Worm (Caenorhabditis elegans) whole organism, L1 larva: ENCODE data around the gene Y43F8C.9.

ENCODE experiments used
- C34B4.2 ChIP-seq: sonication (generic microtip); optimal IDR thresholded peaks from 2 replicates; lab custom pipeline; 2017; ENCODE audit warnings: mild to moderate bottlenecking, missing genetic modification characterization, missing compliant biosample characterization
- F16B12.6 ChIP-seq: fragments of 150-350 bp; optimal IDR thresholded peaks from 2 replicates; lab custom pipeline; 2014; ENCODE audit warnings: missing biosample characterization, missing genetic modification characterization
- alr-1 ChIP-seq: fragments of 200-800 bp; sonication (Bioruptor generic); optimal IDR thresholded peaks from 2 replicates; lab custom pipeline; 2018; ENCODE audit warnings: borderline replicate concordance, mild to moderate bottlenecking, missing genetic modification characterization, missing compliant biosample characterization
- ceh-82 ChIP-seq, 3 experiments: fragments of 150-350 bp in 1 of 3; sonication (generic microtip) in 2 of 3; optimal IDR thresholded peaks; 2 replicates each; lab custom pipeline; 2014 to 2017; ENCODE audit warnings: missing biosample characterization in 3 of 3, missing genetic modification characterization in 3 of 3
- ceh-90 ChIP-seq: sonication (generic microtip); optimal IDR thresholded peaks from 2 replicates; lab custom pipeline; 2016; ENCODE audit warnings: missing genetic modification characterization, missing compliant biosample characterization
- dpl-1 ChIP-seq, 3 experiments: fragments of 150-350 bp in 2 of 3; sonication (generic microtip) in 1 of 3; optimal IDR thresholded peaks; 2 replicates each; lab custom pipeline; 2014 to 2017; ENCODE audit warnings: missing biosample characterization in 3 of 3, missing genetic modification characterization in 3 of 3, missing genetic modification reagents in 3 of 3
- efl-1 ChIP-seq, 4 experiments: fragments of 150-350 bp; optimal IDR thresholded peaks in 3 of 4; peaks in 1 of 4; 1 replicate in 1 of 4; 2 replicates in 3 of 4; lab custom pipeline; 2014; ENCODE audit warnings: missing biosample characterization in 2 of 4, missing genetic modification characterization in 2 of 4, missing genetic modification reagents in 2 of 4
- efl-3 ChIP-seq: fragments of 200-800 bp; sonication (Bioruptor generic); optimal IDR thresholded peaks from 2 replicates; lab custom pipeline; 2018; ENCODE audit warnings: mild to moderate bottlenecking, missing genetic modification characterization, missing compliant biosample characterization
- egl-13 ChIP-seq: sonication (generic microtip); optimal IDR thresholded peaks from 2 replicates; lab custom pipeline; 2016; ENCODE audit warnings: missing genotype, missing genetic modification reagents, missing genetic modification characterization, missing compliant biosample characterization
- elt-2 ChIP-seq: sonication (generic microtip); optimal IDR thresholded peaks from 2 replicates; lab custom pipeline; 2016; ENCODE audit warnings: missing genetic modification characterization, mild to moderate bottlenecking, inconsistent platforms, missing compliant biosample characterization, missing genetic modification reagents
- elt-3 ChIP-seq, 6 experiments: fragments of 150-350 bp in 1 of 6; sonication (generic microtip); optimal IDR thresholded peaks; 2 replicates each; lab custom pipeline; 2017 to 2018; ENCODE audit warnings: missing biosample characterization in 6 of 6, missing genetic modification characterization in 6 of 6, inconsistent platforms in 1 of 6
- fkh-10 ChIP-seq: sonication (generic microtip); optimal IDR thresholded peaks from 2 replicates; lab custom pipeline; 2017; ENCODE audit warnings: missing biosample characterization, missing genetic modification reagents, missing genetic modification characterization
- isw-1 ChIP-seq: fragments of 200-800 bp; sonication (Bioruptor generic); IDR thresholded peaks from 2 replicates; pipeline ENCODE4 v1.3.6; 2022; ENCODE audit warnings: missing genetic modification characterization, missing compliant biosample characterization
- jun-1 ChIP-seq: fragments of 150-350 bp; optimal IDR thresholded peaks from 2 replicates; lab custom pipeline; 2014; ENCODE audit warnings: missing biosample characterization, missing genetic modification reagents, missing genetic modification characterization
- lin-35 ChIP-seq, 2 experiments: fragments of 150-350 bp; optimal IDR thresholded peaks; 2 replicates each; lab custom pipeline; 2014; ENCODE audit warnings: missing biosample characterization in 2 of 2, missing genetic modification characterization in 2 of 2, missing genetic modification reagents in 2 of 2
- lsy-2 ChIP-seq, 2 experiments: fragments of 150-350 bp; optimal IDR thresholded peaks; 2 replicates each; lab custom pipeline; 2014; ENCODE audit warnings: missing biosample characterization in 2 of 2, missing genetic modification characterization in 2 of 2
- mef-2 ChIP-seq: fragments of 150-350 bp; optimal IDR thresholded peaks from 2 replicates; lab custom pipeline; 2014; ENCODE audit warnings: missing biosample characterization, missing genetic modification characterization
- nhr-237 ChIP-seq: fragments of 150-350 bp; optimal IDR thresholded peaks from 2 replicates; lab custom pipeline; 2014; ENCODE audit warnings: missing biosample characterization, missing genetic modification characterization
- nhr-28 ChIP-seq: fragments of 150-350 bp; optimal IDR thresholded peaks from 2 replicates; lab custom pipeline; 2014; ENCODE audit warnings: missing biosample characterization, missing genetic modification characterization
- nhr-71 ChIP-seq: sonication (generic microtip); optimal IDR thresholded peaks from 2 replicates; lab custom pipeline; 2016; ENCODE audit warnings: mild to moderate bottlenecking, missing genetic modification characterization, moderate library complexity, missing compliant biosample characterization
- nhr-76 ChIP-seq: sonication (generic microtip); optimal IDR thresholded peaks from 2 replicates; lab custom pipeline; 2017; ENCODE audit warnings: missing biosample characterization, missing genetic modification characterization
- pax-3 ChIP-seq: fragments of 200-800 bp; sonication (Bioruptor generic); optimal IDR thresholded peaks from 2 replicates; lab custom pipeline; 2018; ENCODE audit warnings: mild to moderate bottlenecking, missing genetic modification characterization, moderate library complexity, missing compliant biosample characterization
- sptf-1 ChIP-seq: fragments of 150-350 bp; optimal IDR thresholded peaks from 2 replicates; lab custom pipeline; 2014; ENCODE audit warnings: missing biosample characterization, missing genetic modification characterization
- unc-130 ChIP-seq: fragments of 150-350 bp; optimal IDR thresholded peaks from 2 replicates; lab custom pipeline; 2017; ENCODE audit warnings: missing biosample characterization, missing genetic modification characterization, inconsistent platforms
- unc-30 ChIP-seq: sonication (generic microtip); optimal IDR thresholded peaks from 2 replicates; lab custom pipeline; 2017; ENCODE audit warnings: missing biosample characterization, missing genetic modification characterization
- unc-86 ChIP-seq: sonication (generic microtip); optimal IDR thresholded peaks from 2 replicates; lab custom pipeline; 2016; ENCODE audit warnings: missing genetic modification characterization, missing compliant biosample characterization
- unc-98 ChIP-seq: fragments of 200-800 bp; sonication (Bioruptor generic); IDR thresholded peaks from 2 replicates; pipeline ENCODE4 v1.3.6; 2022; ENCODE audit warnings: missing genetic modification characterization, missing compliant biosample characterization
- zag-1 ChIP-seq: fragments of 150-350 bp; optimal IDR thresholded peaks from 2 replicates; lab custom pipeline; 2014; ENCODE audit warnings: missing biosample characterization, missing genetic modification characterization
- ztf-11 ChIP-seq, 2 experiments: sonication (generic microtip); optimal IDR thresholded peaks; 2 replicates each; lab custom pipeline; 2016 to 2017; ENCODE audit warnings: missing genetic modification characterization in 2 of 2, missing biosample characterization in 1 of 2, missing compliant biosample characterization in 1 of 2
- ztf-4 ChIP-seq: fragments of 150-350 bp; optimal IDR thresholded peaks from 2 replicates; lab custom pipeline; 2014; ENCODE audit warnings: missing biosample characterization, missing genetic modification characterization

Y43F8C.9 gene

DNA sequence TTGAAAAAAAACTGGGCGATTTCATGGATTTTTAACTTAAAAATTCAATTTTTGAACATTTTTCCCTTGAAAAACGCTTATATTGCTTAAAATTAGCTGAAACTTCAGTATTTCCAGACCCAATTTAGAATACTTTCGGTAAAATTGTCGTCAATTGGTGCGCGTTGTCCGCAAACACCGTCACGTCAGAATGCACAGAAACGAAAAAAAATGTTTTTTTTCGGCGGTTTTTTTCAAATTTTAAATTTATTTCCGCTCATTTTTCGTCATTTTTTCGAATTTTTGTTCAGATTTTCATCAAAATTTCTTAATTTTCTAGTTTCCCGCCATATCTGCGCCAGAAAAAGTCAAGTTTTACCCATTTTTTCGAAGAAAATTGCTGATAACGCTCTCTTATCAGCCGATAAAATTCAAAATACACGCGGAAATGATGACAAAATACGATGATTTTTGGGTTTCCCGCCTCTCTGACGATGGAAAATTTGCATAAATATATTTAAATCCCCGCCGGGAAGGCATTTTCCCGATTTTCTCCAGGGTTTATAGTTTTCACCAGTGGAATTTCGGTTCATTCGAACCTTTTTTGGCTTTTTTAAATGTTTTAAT is 27.5 kb downstream of the Y43F8C.9 start:
- TF ChIP-seq F16B12.6 (peak; percentile 64), elt-2 (peak; percentile 12), unc-86 (tag; lab: Kevin White, UChicago) (no peak), lin-35 (GFP tag; optimal IDR thresholded peaks at IDR 0.05; lab: Kevin White, UChicago) (peak in 1 of 2 experiments; percentile 25), efl-1 (optimal IDR thresholded peaks at IDR 0.05; lab: Kevin White, UChicago) (peak; percentile 70 to 81), efl-1 (GFP tag; optimal IDR thresholded peaks at IDR 0.05 in 1 of 2; lab: Kevin White, UChicago) (peak; percentile 73 to 95), dpl-1 (GFP tag; optimal IDR thresholded peaks at IDR 0.05; lab: Kevin White, UChicago) (peak; percentile 29 to 60 (median 33)), ztf-11 (tag; optimal IDR thresholded peaks at IDR 0.05; lab: Kevin White, UChicago) (no peak)

DNA sequence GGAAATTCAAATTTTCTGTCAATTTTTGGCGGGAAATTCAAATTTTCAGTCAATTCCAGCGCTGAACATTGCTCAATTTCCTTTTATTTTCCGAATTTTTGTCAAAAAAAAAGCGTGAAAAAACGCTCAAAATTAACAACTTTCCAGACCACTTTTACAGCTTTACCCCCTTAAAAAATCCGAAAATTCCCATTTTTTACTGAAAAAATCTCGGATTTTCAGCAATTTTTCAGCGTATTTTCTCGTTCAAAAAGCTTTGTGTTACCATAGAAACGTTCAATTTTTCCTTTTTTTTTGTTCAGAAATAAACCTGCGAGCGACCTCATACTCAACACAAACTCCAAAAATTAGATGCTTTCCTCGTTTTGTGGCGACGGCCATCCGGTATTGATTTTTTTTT is 28.6 kb downstream of the Y43F8C.9 start, which contains the start of gene mrp-7:
TSS of gene mrp-7 (plus strand) at position 301 of the 400 bp plus-strand sequence.
- TF ChIP-seq efl-3, result no peak
- no peak for TF ChIP-seq ztf-4 (tag; lab: Kevin White, UChicago)
- TF ChIP-seq unc-30 (tag; lab: Kevin White, UChicago), result no peak
- TF ChIP-seq alr-1 (tag; lab: Kevin White, UChicago), result no peak
- no peak for TF ChIP-seq pax-3 (tag; lab: Kevin White, UChicago)
- TF ChIP-seq sptf-1 (tag; lab: Kevin White, UChicago), result no peak
- TF ChIP-seq ceh-90 (tag; lab: Kevin White, UChicago), result no peak
- TF ChIP-seq unc-130 (tag; lab: Kevin White, UChicago), result no peak
- TF ChIP-seq lsy-2 (tag; optimal IDR thresholded peaks at IDR 0.05; lab: Kevin White, UChicago), result no peak

DNA sequence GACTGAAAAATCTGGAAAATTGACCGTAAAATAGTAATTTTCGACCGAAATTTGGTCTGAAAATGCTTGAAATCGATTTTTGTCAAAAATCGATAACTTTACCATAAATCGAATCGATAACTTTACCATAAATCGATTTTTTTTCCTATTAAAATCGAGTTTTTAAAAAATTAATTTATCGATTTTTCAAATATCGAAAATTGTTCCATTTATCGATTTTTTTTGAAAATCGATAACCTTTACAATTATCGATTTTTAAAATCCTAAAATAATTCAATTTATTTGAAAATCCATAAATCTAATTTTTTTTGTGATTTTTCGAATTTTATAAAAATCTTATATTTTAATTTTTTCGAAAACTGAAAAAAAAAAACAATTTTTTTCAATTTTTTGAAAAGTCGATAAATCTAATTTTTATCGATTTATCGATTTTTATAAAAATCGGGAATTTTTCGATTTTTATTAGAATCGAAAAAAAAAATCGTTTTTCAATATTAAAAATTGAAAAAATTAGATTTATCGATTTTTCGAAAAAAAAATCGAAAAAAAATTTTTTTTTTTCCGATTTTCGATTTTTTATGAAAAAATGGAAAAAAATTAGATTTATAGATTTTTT is 45.5 kb downstream of the Y43F8C.9 start:
- TF ChIP-seq C34B4.2 (tag; lab: Kevin White, UChicago), result no peak

DNA sequence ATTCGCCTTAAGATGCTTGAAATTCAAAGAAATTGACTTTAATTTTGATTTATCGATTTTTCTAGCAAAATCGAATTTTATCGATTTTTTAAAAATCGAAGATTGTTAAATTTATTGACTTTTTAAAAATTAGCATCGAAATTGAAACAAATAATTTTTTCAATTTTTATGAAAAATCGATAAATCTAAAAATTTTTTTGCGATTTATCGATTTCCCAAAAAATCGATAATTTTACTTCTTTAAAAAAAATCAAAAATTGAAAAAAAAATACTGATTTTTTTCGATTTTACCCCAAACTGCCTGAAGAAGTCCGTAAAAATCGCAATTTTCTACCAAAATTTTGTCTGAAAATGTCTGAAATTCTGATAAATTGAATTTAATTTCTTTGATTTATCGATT is 46.0 kb downstream of the Y43F8C.9 start:
- TF ChIP-seq elt-3 (tag; optimal IDR thresholded peaks at IDR 0.05; lab: Kevin White, UChicago), result no peak
- no peak for TF ChIP-seq nhr-28
- no peak for TF ChIP-seq mef-2 (tag; lab: Kevin White, UChicago)
- TF ChIP-seq nhr-76 (tag; lab: Kevin White, UChicago), result no peak
- no peak for TF ChIP-seq isw-1
- no peak for TF ChIP-seq egl-13
- TF ChIP-seq nhr-71 (tag; lab: Kevin White, UChicago), result no peak
- TF ChIP-seq fkh-10 (GFP tag; lab: Kevin White, UChicago), result no peak
- TF ChIP-seq ceh-82 (tag; optimal IDR thresholded peaks at IDR 0.05; lab: Kevin White, UChicago), result no peak
- TF ChIP-seq jun-1 (tag; lab: Kevin White, UChicago), result no peak
- no peak for TF ChIP-seq unc-98
- no peak for TF ChIP-seq zag-1 (tag; lab: Kevin White, UChicago)
- TF ChIP-seq nhr-237 (tag; lab: Kevin White, UChicago), result no peak
- TF ChIP-seq C34B4.2 (tag; lab: Kevin White, UChicago), result no peak
